Fruit fly (Drosophila melanogaster) whole organism, embryonic: ENCODE data around the gene CG14625.

ENCODE experiments used
- CG3995 ChIP-seq: fragments of 200-800 bp; sonication (Bioruptor generic); optimal IDR thresholded peaks from 3 replicates; lab custom pipeline; 2016; ENCODE audit warnings: missing biosample characterization, missing genetic modification characterization
- CG7987 ChIP-seq: fragments of 200-800 bp; sonication (Bioruptor generic); optimal IDR thresholded peaks from 2 replicates; lab custom pipeline; 2018; ENCODE audit warnings: missing biosample characterization, mild to moderate bottlenecking, missing genetic modification characterization, moderate library complexity
- Chrac-16 ChIP-seq: fragments of 200-800 bp; sonication (Bioruptor generic); optimal IDR thresholded peaks from 3 replicates; lab custom pipeline; 2016; ENCODE audit warnings: missing biosample characterization, missing genetic modification characterization
- Dp ChIP-seq: fragments of 200-800 bp; sonication (Bioruptor generic); optimal IDR thresholded peaks from 2 replicates; lab custom pipeline; 2018; ENCODE audit warnings: missing biosample characterization, mild to moderate bottlenecking, missing genetic modification characterization, moderate library complexity
- GATAe ChIP-seq: fragments of 200-800 bp; sonication (Bioruptor generic); conservative IDR thresholded peaks from 2 replicates; pipeline ENCODE4 v1.3.6; 2022; ENCODE audit warnings: missing biosample characterization, missing genetic modification characterization
- Neu2 ChIP-seq: fragments of 200-800 bp; sonication (Bioruptor generic); optimal IDR thresholded peaks from 3 replicates; lab custom pipeline; 2016; ENCODE audit warnings: missing biosample characterization, missing genetic modification characterization, borderline replicate concordance
- chif ChIP-seq, 2 experiments: fragments of 200-800 bp; sonication (Bioruptor generic); optimal IDR thresholded peaks; 3 replicates each; lab custom pipeline; 2016; ENCODE audit warnings: missing biosample characterization in 2 of 2, missing genetic modification characterization in 2 of 2
- cwo ChIP-seq: fragments of 200-800 bp; sonication (Bioruptor generic); optimal IDR thresholded peaks from 3 replicates; lab custom pipeline; 2017; ENCODE audit warnings: missing biosample characterization, missing genetic modification characterization, mild to moderate bottlenecking, moderate library complexity, missing genetic modification reagents
- row ChIP-seq: fragments of 200-800 bp; sonication (Bioruptor generic); IDR thresholded peaks from 3 replicates; pipeline ENCODE4 v1.3.6; 2022; ENCODE audit warnings: missing biosample characterization, missing genetic modification characterization
- yki ChIP-seq: fragments of >200 bp; optimal IDR thresholded peaks from 3 replicates; lab custom pipeline; 2018

dm6 chrX:1233989-1234388 is 34.6 kb downstream of the CG14625 start:
- no peak for TF ChIP-seq CG3995 (GFP tag; lab: Kevin White, UChicago)
- peak; percentile 61 for TF ChIP-seq yki (lab: Kevin White, UChicago)
- TF ChIP-seq chif (GFP tag; optimal IDR thresholded peaks at IDR 0.05; lab: Kevin White, UChicago): no peak
- no peak for TF ChIP-seq Neu2 (GFP tag; lab: Kevin White, UChicago)
- TF ChIP-seq cwo (GFP tag; lab: Kevin White, UChicago): no peak
- no peak for TF ChIP-seq Dp
- TF ChIP-seq row (GFP tag; lab: Robert Waterston, UW): no peak
- TF ChIP-seq GATAe (GFP tag; lab: Robert Waterston, UW): no peak
- no peak for TF ChIP-seq Chrac-16
- no peak for TF ChIP-seq CG7987
